Fruit fly (Drosophila melanogaster) whole organism, embryonic: ENCODE results near the gene PH4alphaNE2.

Source experiments
- CG11456 ChIP-seq: fragments of 200-800 bp; sonication (Bioruptor generic); IDR thresholded peaks from 3 replicates; pipeline ENCODE4 v1.3.6; 2022; ENCODE audit warnings: missing biosample characterization, missing genetic modification characterization
- CG32767 ChIP-seq: fragments of 200-800 bp; sonication (Bioruptor generic); IDR thresholded peaks from 2 replicates; pipeline ENCODE4 v1.3.6; 2022; ENCODE audit warnings: missing biosample characterization, missing genetic modification characterization
- CG4282 ChIP-seq: fragments of 200-800 bp; sonication (Bioruptor generic); optimal IDR thresholded peaks from 2 replicates; lab custom pipeline; 2016; ENCODE audit warnings: missing biosample characterization, missing genetic modification characterization
- CG4328 ChIP-seq: fragments of 200-800 bp; sonication (Bioruptor generic); optimal IDR thresholded peaks from 3 replicates; lab custom pipeline; 2017; ENCODE audit warnings: missing biosample characterization, missing genetic modification reagents, missing genetic modification characterization
- CG43689 ChIP-seq: fragments of 200-800 bp; sonication (Bioruptor generic); IDR thresholded peaks from 2 replicates; pipeline ENCODE4 v1.3.6; 2022; ENCODE audit warnings: missing biosample characterization, missing genetic modification characterization
- CHES-1-like ChIP-seq: fragments of 200-800 bp; sonication (Bioruptor generic); optimal IDR thresholded peaks from 2 replicates; lab custom pipeline; 2016; ENCODE audit warnings: missing biosample characterization, missing genetic modification characterization
- Oaz ChIP-seq: fragments of 200-800 bp; sonication (Bioruptor generic); IDR thresholded peaks from 2 replicates; pipeline ENCODE4 v1.3.6; 2022; ENCODE audit warnings: missing biosample characterization, missing genetic modification characterization
- br ChIP-seq: fragments of >200 bp; optimal IDR thresholded peaks from 2 replicates; lab custom pipeline; 2017
- hkb ChIP-seq, 2 experiments: fragments of 200-800 bp in 1 of 2; fragments of >200 bp in 1 of 2; sonication (Bioruptor generic) in 1 of 2; IDR thresholded peaks in 1 of 2; optimal IDR thresholded peaks in 1 of 2; 2 replicates each; pipeline versions ENCODE4 v1.3.6 to Lab custom; 2017 to 2022; ENCODE audit warnings: missing biosample characterization in 1 of 2, missing genetic modification characterization in 1 of 2
- tgo ChIP-seq: fragments of 200-800 bp; sonication (Bioruptor generic); IDR thresholded peaks from 3 replicates; pipeline ENCODE4 v1.3.6; 2022; ENCODE audit warnings: missing biosample characterization, missing genetic modification characterization
- trh ChIP-seq: fragments of 200-800 bp; sonication (Bioruptor generic); optimal IDR thresholded peaks from 2 replicates; lab custom pipeline; 2016; ENCODE audit warnings: missing biosample characterization, missing genetic modification characterization

DNA sequence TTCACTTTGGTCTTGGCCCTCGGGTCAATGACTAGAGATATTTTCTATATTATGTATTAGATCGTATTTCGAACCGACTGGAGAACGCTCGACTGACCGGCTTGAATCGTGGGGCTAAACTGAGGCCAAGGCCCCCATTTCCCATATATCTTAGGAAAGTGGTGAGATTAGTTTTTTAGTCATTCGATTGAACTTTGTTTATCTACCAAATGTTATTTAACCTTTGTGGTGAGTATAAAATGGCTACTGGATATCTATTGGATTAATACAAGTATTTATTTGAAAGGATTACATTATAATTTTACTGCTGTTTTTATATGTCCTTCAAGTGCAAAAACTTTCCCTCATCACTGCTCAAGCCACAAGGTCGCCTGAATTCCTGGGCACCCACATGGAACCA is 8.6 kb downstream of the PH4alphaNE2 start, which contains the start of gene CG31371:
- TF ChIP-seq CG43689 (GFP tag; lab: Robert Waterston, UW) (no peak), CG32767 (GFP tag; lab: Robert Waterston, UW) (no peak), hkb (optimal IDR thresholded peaks at IDR 0.05; lab: Kevin White, UChicago) (no peak), hkb (GFP tag; IDR thresholded peaks at IDR 0.05; lab: Robert Waterston, UW) (no peak), tgo (GFP tag; lab: Robert Waterston, UW) (no peak), CG11456 (GFP tag; lab: Robert Waterston, UW) (no peak), CG4328 (GFP tag; lab: Kevin White, UChicago) (no peak), trh (GFP tag; lab: Kevin White, UChicago) (no peak), br (no peak), CHES-1-like (GFP tag; lab: Kevin White, UChicago) (no peak), Oaz (no peak), CG4282 (GFP tag; lab: Kevin White, UChicago) (no peak)
